Fruit fly (Drosophila melanogaster) whole organism, embryonic: ENCODE measurements around the gene CG7601.

Experiments used
- Atf3 ChIP-seq: fragments of 200-800 bp; sonication (Bioruptor generic); optimal IDR thresholded peaks from 3 replicates; lab custom pipeline; 2016; ENCODE audit warnings: missing biosample characterization, missing genetic modification characterization
- CG10147 ChIP-seq: fragments of 200-800 bp; sonication (Bioruptor generic); optimal IDR thresholded peaks from 2 replicates; lab custom pipeline; 2019; ENCODE audit warnings: missing biosample characterization, mild to moderate bottlenecking, missing genetic modification characterization, moderate library complexity
- CG10431 ChIP-seq: fragments of 200-800 bp; sonication (Bioruptor generic); optimal IDR thresholded peaks from 3 replicates; lab custom pipeline; 2018; ENCODE audit warnings: missing biosample characterization, mild to moderate bottlenecking, missing genetic modification characterization
- CG10654 ChIP-seq: fragments of 200-800 bp; sonication (Bioruptor generic); optimal IDR thresholded peaks from 2 replicates; lab custom pipeline; 2016; ENCODE audit warnings: missing biosample characterization, missing genetic modification characterization
- CG10959 ChIP-seq: fragments of 200-800 bp; sonication (Bioruptor generic); IDR thresholded peaks from 2 replicates; pipeline ENCODE4 v1.3.6; 2022; ENCODE audit warnings: missing biosample characterization, missing genetic modification characterization
- CG12236 ChIP-seq: fragments of 200-800 bp; sonication (Bioruptor generic); optimal IDR thresholded peaks from 2 replicates; lab custom pipeline; 2016; ENCODE audit warnings: missing biosample characterization, missing genetic modification characterization
- CG14667 ChIP-seq: fragments of 200-800 bp; sonication (Bioruptor generic); IDR thresholded peaks from 2 replicates; pipeline ENCODE4 v1.3.6; 2022; ENCODE audit warnings: missing biosample characterization, missing genetic modification characterization
- CG15696 ChIP-seq: fragments of 200-800 bp; sonication (Bioruptor generic); optimal IDR thresholded peaks from 2 replicates; lab custom pipeline; 2019; ENCODE audit warnings: missing biosample characterization, mild to moderate bottlenecking, missing genetic modification characterization, moderate library complexity
- CG1602 ChIP-seq: fragments of 200-800 bp; sonication (Bioruptor generic); optimal IDR thresholded peaks from 3 replicates; lab custom pipeline; 2016; ENCODE audit warnings: missing biosample characterization, missing genetic modification characterization
- CG1647 ChIP-seq: fragments of 200-800 bp; sonication (Bioruptor generic); optimal IDR thresholded peaks from 3 replicates; lab custom pipeline; 2016; ENCODE audit warnings: missing biosample characterization, missing genetic modification characterization
- CG17361 ChIP-seq: fragments of 200-800 bp; sonication (Bioruptor generic); IDR thresholded peaks from 3 replicates; pipeline ENCODE4 v1.3.6; 2022; ENCODE audit warnings: missing biosample characterization, missing genetic modification characterization
- CG31441 ChIP-seq: fragments of 200-800 bp; sonication (Bioruptor generic); IDR thresholded peaks from 2 replicates; pipeline ENCODE4 v1.3.6; 2022; ENCODE audit warnings: missing biosample characterization, missing genetic modification characterization
- CG32532 ChIP-seq: fragments of 200-800 bp; sonication (Bioruptor generic); IDR thresholded peaks from 2 replicates; pipeline ENCODE4 v1.3.6; 2022; ENCODE audit warnings: missing biosample characterization, missing genetic modification characterization
- CG33557 ChIP-seq: fragments of 200-800 bp; sonication (Bioruptor generic); optimal IDR thresholded peaks from 2 replicates; lab custom pipeline; 2019; ENCODE audit warnings: missing biosample characterization, mild to moderate bottlenecking, missing genetic modification characterization, moderate library complexity
- CG4328 ChIP-seq: fragments of 200-800 bp; sonication (Bioruptor generic); optimal IDR thresholded peaks from 3 replicates; lab custom pipeline; 2017; ENCODE audit warnings: missing biosample characterization, missing genetic modification reagents, missing genetic modification characterization
- CG4854 ChIP-seq: fragments of 200-800 bp; sonication (Bioruptor generic); optimal IDR thresholded peaks from 2 replicates; lab custom pipeline; 2016; ENCODE audit warnings: missing biosample characterization, missing genetic modification characterization, inconsistent platforms
- CG5180 ChIP-seq: fragments of 200-800 bp; sonication (Bioruptor generic); optimal IDR thresholded peaks from 3 replicates; lab custom pipeline; 2017; ENCODE audit warnings: missing biosample characterization, missing genetic modification characterization, mild to moderate bottlenecking, moderate library complexity, missing genetic modification reagents
- CG6791 ChIP-seq: fragments of 200-800 bp; sonication (Bioruptor generic); IDR thresholded peaks from 3 replicates; pipeline ENCODE4 v1.3.6; 2022; ENCODE audit warnings: missing biosample characterization, missing genetic modification characterization; ENCODE audit not compliant: partially characterized antibody
- CG7556 ChIP-seq: fragments of 200-800 bp; sonication (Bioruptor generic); optimal IDR thresholded peaks from 2 replicates; lab custom pipeline; 2017; ENCODE audit warnings: missing biosample characterization, mild to moderate bottlenecking, missing genetic modification characterization
- CG7786 ChIP-seq: fragments of 200-800 bp; sonication (Bioruptor generic); optimal IDR thresholded peaks from 2 replicates; lab custom pipeline; 2016; ENCODE audit warnings: missing biosample characterization, missing genetic modification characterization
- CG8924 ChIP-seq: fragments of 200-800 bp; optimal IDR thresholded peaks from 3 replicates; lab custom pipeline; 2019; ENCODE audit warnings: missing biosample characterization, mild to moderate bottlenecking, missing genetic modification characterization, moderate library complexity
- CG9437 ChIP-seq: fragments of 200-800 bp; sonication (Bioruptor generic); optimal IDR thresholded peaks from 2 replicates; lab custom pipeline; 2018; ENCODE audit warnings: missing biosample characterization, mild to moderate bottlenecking, missing genetic modification characterization
- CG9609 ChIP-seq: fragments of 200-800 bp; sonication (Bioruptor generic); optimal IDR thresholded peaks from 3 replicates; lab custom pipeline; 2016; ENCODE audit warnings: missing biosample characterization, missing genetic modification characterization
- CG9727 ChIP-seq: fragments of 200-800 bp; sonication (Bioruptor generic); optimal IDR thresholded peaks from 3 replicates; lab custom pipeline; 2017; ENCODE audit warnings: missing biosample characterization, mild to moderate bottlenecking, missing genetic modification characterization
- Deaf1 ChIP-seq: fragments of 200-800 bp; optimal IDR thresholded peaks from 3 replicates; lab custom pipeline; 2019; ENCODE audit warnings: missing biosample characterization, mild to moderate bottlenecking, missing genetic modification characterization, moderate library complexity
- Dip3 ChIP-seq: fragments of 200-800 bp; sonication (Bioruptor generic); optimal IDR thresholded peaks from 3 replicates; lab custom pipeline; 2016; ENCODE audit warnings: missing biosample characterization, missing genetic modification characterization
- Dll ChIP-seq: fragments of 200-800 bp; sonication (Bioruptor generic); IDR thresholded peaks from 4 replicates; pipeline ENCODE4 v1.3.6; 2022; ENCODE audit warnings: missing biosample characterization, missing genetic modification characterization; ENCODE audit not compliant: partially characterized antibody
- NK7.1 ChIP-seq: fragments of 200-800 bp; sonication (Bioruptor generic); optimal IDR thresholded peaks from 3 replicates; lab custom pipeline; 2016; ENCODE audit warnings: missing biosample characterization, missing genetic modification characterization
- PHDP ChIP-seq: fragments of 200-800 bp; sonication (Bioruptor generic); optimal IDR thresholded peaks from 3 replicates; lab custom pipeline; 2018; ENCODE audit warnings: missing biosample characterization, mild to moderate bottlenecking, missing genetic modification characterization, moderate library complexity
- Ptx1 ChIP-seq: fragments of 200-800 bp; sonication (Bioruptor generic); IDR thresholded peaks from 2 replicates; pipeline ENCODE4 v1.3.6; 2022; ENCODE audit warnings: missing biosample characterization, missing genetic modification characterization
- Scr ChIP-seq: fragments of 200-800 bp; sonication (Bioruptor generic); IDR thresholded peaks from 2 replicates; pipeline ENCODE4 v1.3.6; 2022; ENCODE audit warnings: missing biosample characterization, missing genetic modification characterization; ENCODE audit not compliant: partially characterized antibody
- Six4 ChIP-seq: fragments of 200-800 bp; sonication (Bioruptor generic); optimal IDR thresholded peaks from 2 replicates; lab custom pipeline; 2016; ENCODE audit warnings: missing biosample characterization, missing genetic modification characterization
- Xrp1 ChIP-seq: fragments of 200-800 bp; sonication (Bioruptor generic); IDR thresholded peaks from 2 replicates; pipeline ENCODE4 v1.3.6; 2022; ENCODE audit warnings: missing biosample characterization, missing genetic modification characterization
- ac ChIP-seq: fragments of 200-800 bp; sonication (Bioruptor generic); optimal IDR thresholded peaks from 3 replicates; lab custom pipeline; 2017; ENCODE audit warnings: missing biosample characterization, mild to moderate bottlenecking, missing genetic modification characterization
- bbx ChIP-seq: fragments of 200-800 bp; sonication (Bioruptor generic); IDR thresholded peaks from 2 replicates; pipeline ENCODE4 v1.3.6; 2022; ENCODE audit warnings: missing biosample characterization, missing genetic modification characterization; ENCODE audit not compliant: partially characterized antibody
- chm ChIP-seq: fragments of 200-800 bp; sonication (Bioruptor generic); IDR thresholded peaks from 2 replicates; pipeline ENCODE4 v1.3.6; 2022; ENCODE audit warnings: missing biosample characterization, missing genetic modification characterization
- crol ChIP-seq: fragments of 200-800 bp; sonication (Bioruptor generic); IDR thresholded peaks from 2 replicates; pipeline ENCODE4 v1.3.6; 2022; ENCODE audit warnings: missing biosample characterization, missing genetic modification characterization
- dmrt99B ChIP-seq: fragments of 200-800 bp; sonication (Bioruptor generic); optimal IDR thresholded peaks from 2 replicates; lab custom pipeline; 2018; ENCODE audit warnings: missing biosample characterization, mild to moderate bottlenecking, missing genetic modification characterization, moderate library complexity
- fd3F ChIP-seq: fragments of 200-800 bp; sonication (Bioruptor generic); optimal IDR thresholded peaks from 2 replicates; lab custom pipeline; 2018; ENCODE audit warnings: missing biosample characterization, mild to moderate bottlenecking, missing genetic modification characterization, moderate library complexity
- fd96Cb ChIP-seq: fragments of 200-800 bp; sonication (Bioruptor generic); optimal IDR thresholded peaks from 2 replicates; lab custom pipeline; 2018; ENCODE audit warnings: missing biosample characterization, mild to moderate bottlenecking, missing genetic modification characterization, moderate library complexity
- her ChIP-seq: fragments of 200-800 bp; sonication (Bioruptor generic); optimal IDR thresholded peaks from 2 replicates; lab custom pipeline; 2016; ENCODE audit warnings: missing biosample characterization, missing genetic modification characterization
- nmo ChIP-seq: fragments of 200-800 bp; sonication (Bioruptor generic); optimal IDR thresholded peaks from 2 replicates; lab custom pipeline; 2018; ENCODE audit warnings: missing biosample characterization, mild to moderate bottlenecking, missing genetic modification characterization, moderate library complexity
- prd ChIP-seq, 3 experiments: fragments of >200 bp in 2 of 3; fragments of 200-800 bp in 1 of 3; sonication (Bioruptor generic) in 1 of 3; optimal IDR thresholded peaks in 2 of 3; IDR thresholded peaks in 1 of 3; 2 replicates in 2 of 3; 3 replicates in 1 of 3; pipeline versions ENCODE4 v1.3.6 to Lab custom; 2017 to 2022; ENCODE audit warnings: missing biosample characterization in 1 of 3, missing genetic modification characterization in 1 of 3
- scrt ChIP-seq: fragments of 200-800 bp; sonication (Bioruptor generic); optimal IDR thresholded peaks from 2 replicates; lab custom pipeline; 2018; ENCODE audit warnings: missing biosample characterization, mild to moderate bottlenecking, missing genetic modification characterization, moderate library complexity
- sd ChIP-seq: fragments of 200-800 bp; sonication (Bioruptor generic); optimal IDR thresholded peaks from 3 replicates; lab custom pipeline; 2018; ENCODE audit warnings: missing biosample characterization, mild to moderate bottlenecking, missing genetic modification characterization, moderate library complexity
- sens ChIP-seq: fragments of 200-800 bp; sonication (Bioruptor generic); peaks from one replicate; lab custom pipeline; 2016; ENCODE audit warnings: missing biosample characterization, missing genetic modification characterization
- sim ChIP-seq: fragments of 200-800 bp; sonication (Bioruptor generic); IDR thresholded peaks from 2 replicates; pipeline ENCODE4 v1.3.6; 2022; ENCODE audit warnings: missing biosample characterization, missing genetic modification characterization
- sug ChIP-seq: fragments of 200-800 bp; optimal IDR thresholded peaks from 2 replicates; lab custom pipeline; 2019; ENCODE audit warnings: missing biosample characterization, mild to moderate bottlenecking, missing genetic modification characterization, moderate library complexity
- tap ChIP-seq: fragments of 200-800 bp; optimal IDR thresholded peaks from 3 replicates; lab custom pipeline; 2019; ENCODE audit warnings: missing biosample characterization, mild to moderate bottlenecking, missing genetic modification characterization, moderate library complexity
- vvl ChIP-seq: fragments of 200-800 bp; sonication (Bioruptor generic); IDR thresholded peaks from 2 replicates; pipeline ENCODE4 v1.3.6; 2022; ENCODE audit warnings: missing biosample characterization, missing genetic modification characterization
- z ChIP-seq: fragments of 200-800 bp; sonication (Bioruptor generic); IDR thresholded peaks from 3 replicates; pipeline ENCODE4 v1.3.6; 2022; ENCODE audit warnings: missing biosample characterization, missing genetic modification characterization

Gene CG7601

DNA sequence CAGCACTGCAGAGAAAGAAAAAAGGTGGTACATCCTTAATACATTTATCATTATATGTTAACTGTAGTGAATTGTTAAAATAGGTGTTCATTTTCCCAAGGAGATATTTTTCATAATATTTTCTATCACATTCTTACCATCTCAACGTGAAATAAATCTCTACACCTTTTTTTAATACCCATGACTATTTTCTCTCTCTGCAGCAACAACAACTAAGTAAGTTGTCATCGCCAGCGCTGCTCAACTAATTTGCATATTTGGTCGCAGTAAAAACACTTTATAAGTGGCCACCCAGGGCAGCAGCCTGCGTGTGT lies 46.0 kb downstream of the CG7601 start (continued):
- no peak for TF ChIP-seq crol (GFP tag; lab: Robert Waterston, UW)
- peak; percentile 20 for TF ChIP-seq CG9437 (GFP tag; lab: Kevin White, UChicago)
- TF ChIP-seq fd96Cb (tag; lab: Kevin White, UChicago), result peak; percentile 59
- peak; percentile 74 for TF ChIP-seq vvl
- TF ChIP-seq fd3F, result no peak
- peak; percentile 33 for TF ChIP-seq CG9727 (GFP tag; lab: Kevin White, UChicago)
- TF ChIP-seq Dll, result no peak
- no peak for TF ChIP-seq scrt (GFP tag; lab: Kevin White, UChicago)
- peak; percentile 52; the same call in 1 of the 2 replicates for TF ChIP-seq CG31441
- TF ChIP-seq CG7786 (GFP tag; lab: Kevin White, UChicago), result peak; percentile 20
- TF ChIP-seq ac, result no peak
- TF ChIP-seq Scr (GFP tag; lab: Robert Waterston, UW), result no peak
- no peak for TF ChIP-seq CG9609
- TF ChIP-seq her (GFP tag; lab: Kevin White, UChicago), result no peak
- no peak for TF ChIP-seq CG4854 (GFP tag; lab: Kevin White, UChicago)
- TF ChIP-seq CG15696 (tag; lab: Kevin White, UChicago), result peak; percentile 28
- peak; percentile 7 for TF ChIP-seq Six4 (GFP tag; lab: Kevin White, UChicago)
- 0 out of 2 replicates have a peak, but pooled peaks have one; percentile 44 for TF ChIP-seq sim (GFP tag; lab: Robert Waterston, UW)
- TF ChIP-seq CG7556 (GFP tag; lab: Kevin White, UChicago), result peak; percentile 46
- TF ChIP-seq CG32532 (GFP tag; lab: Robert Waterston, UW), result no peak
- TF ChIP-seq CG10654 (GFP tag; lab: Kevin White, UChicago), result peak; percentile 4
- no peak for TF ChIP-seq sd
- TF ChIP-seq NK7.1, result no peak
- no peak for TF ChIP-seq CG10431 (GFP tag; lab: Kevin White, UChicago)
- TF ChIP-seq CG33557 (GFP tag; lab: Kevin White, UChicago), result peak; percentile 12
- no peak for TF ChIP-seq Deaf1 (tag; lab: Kevin White, UChicago)
- 0 out of 2 replicates have a peak, but pooled peaks have one; percentile 16 for TF ChIP-seq CG14667 (GFP tag; lab: Robert Waterston, UW)
- TF ChIP-seq CG1647, result no peak
- TF ChIP-seq Ptx1 (GFP tag; lab: Robert Waterston, UW), result peak; percentile 29; the same call in 1 of the 2 replicates
- peak; percentile 37 for TF ChIP-seq CG8924 (tag; lab: Kevin White, UChicago)
- TF ChIP-seq CG1602, result peak; percentile 26
- no peak for TF ChIP-seq sug (tag; lab: Kevin White, UChicago)
- no peak for TF ChIP-seq z (GFP tag; lab: Robert Waterston, UW)
- TF ChIP-seq dmrt99B (tag; lab: Kevin White, UChicago), result peak; percentile 81
- TF ChIP-seq Dip3 (GFP tag; lab: Kevin White, UChicago), result no peak
- no peak for TF ChIP-seq CG6791
- TF ChIP-seq Xrp1 (GFP tag; lab: Robert Waterston, UW), result peak; percentile 40; the same call in 1 of the 2 replicates
- TF ChIP-seq sens, result peak; percentile 95
- TF ChIP-seq CG10959 (GFP tag; lab: Robert Waterston, UW), result 0 out of 2 replicates have a peak, but pooled peaks have one; percentile 16
- TF ChIP-seq bbx, result no peak
- TF ChIP-seq PHDP (tag; lab: Kevin White, UChicago), result peak; percentile 64
- no peak for TF ChIP-seq CG5180 (GFP tag; lab: Kevin White, UChicago)
- TF ChIP-seq prd (optimal IDR thresholded peaks at IDR 0.05; lab: Kevin White, UChicago), result no peak
- peak; percentile 36; the same call in 1 of the 3 replicates for TF ChIP-seq prd (GFP tag; IDR thresholded peaks at IDR 0.05; lab: Robert Waterston, UW)
- TF ChIP-seq CG4328 (GFP tag; lab: Kevin White, UChicago), result no peak
- TF ChIP-seq chm, result no peak
- TF ChIP-seq nmo (GFP tag; lab: Kevin White, UChicago), result peak; percentile 60
- 0 out of 3 replicates have a peak, but pooled peaks have one; percentile 25 for TF ChIP-seq CG17361
- no peak for TF ChIP-seq CG12236 (GFP tag; lab: Kevin White, UChicago)
- TF ChIP-seq tap (tag; lab: Kevin White, UChicago), result peak; percentile 32
- no peak for TF ChIP-seq CG10147
- no peak for TF ChIP-seq Atf3 (GFP tag; lab: Kevin White, UChicago)
